Worm (Caenorhabditis elegans) whole organism, L1 larva: ENCODE data around the gene dmsr-13.

Source experiments
- aly-2 ChIP-seq: fragments of 150-350 bp; optimal IDR thresholded peaks from 2 replicates; lab custom pipeline; 2014; ENCODE audit warnings: missing biosample characterization, missing genetic modification characterization
- lir-3 ChIP-seq: sonication (generic microtip); optimal IDR thresholded peaks from 2 replicates; lab custom pipeline; 2016; ENCODE audit warnings: mild to moderate bottlenecking, missing genetic modification characterization, moderate library complexity, missing compliant biosample characterization; ENCODE audit not compliant: poor library complexity
- mdl-1 ChIP-seq, 2 experiments: fragments of 150-350 bp; optimal IDR thresholded peaks; 2 replicates each; lab custom pipeline; 2014 to 2017; ENCODE audit warnings: missing biosample characterization in 2 of 2, missing genetic modification characterization in 2 of 2, inconsistent platforms in 1 of 2
- nhr-237 ChIP-seq: fragments of 150-350 bp; optimal IDR thresholded peaks from 2 replicates; lab custom pipeline; 2014; ENCODE audit warnings: missing biosample characterization, missing genetic modification characterization
- nhr-47 ChIP-seq: sonication (generic microtip); optimal IDR thresholded peaks from 2 replicates; lab custom pipeline; 2016; ENCODE audit warnings: mild to moderate bottlenecking, missing genetic modification characterization, moderate library complexity, missing compliant biosample characterization
- unc-62 ChIP-seq: fragments of 150-350 bp; optimal IDR thresholded peaks from 2 replicates; lab custom pipeline; 2014; ENCODE audit warnings: missing biosample characterization, missing genetic modification reagents, missing genetic modification characterization
- ztf-4 ChIP-seq: fragments of 150-350 bp; optimal IDR thresholded peaks from 2 replicates; lab custom pipeline; 2014; ENCODE audit warnings: missing biosample characterization, missing genetic modification characterization

DNA sequence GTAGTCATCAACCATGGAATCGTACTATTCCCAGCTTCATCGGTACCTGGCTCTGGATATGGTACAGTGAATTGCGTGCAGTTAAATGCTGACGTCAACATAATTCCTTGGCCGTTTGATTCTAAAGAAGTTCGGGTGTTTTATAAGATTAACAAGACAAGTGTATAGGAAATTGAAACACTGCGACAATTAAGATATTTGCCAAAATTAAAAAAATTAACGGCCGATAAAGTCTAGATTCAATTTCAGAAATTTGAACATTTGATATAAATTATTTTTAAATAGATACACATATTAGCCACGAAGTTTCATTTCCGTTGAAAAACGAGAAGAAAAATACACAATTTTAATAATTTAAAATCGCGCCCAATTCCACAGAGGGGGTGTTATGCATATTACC lies 13.4 kb downstream of the dmsr-13 start, which contains the start of gene dmsr-12:
- TF ChIP-seq ztf-4 (tag; lab: Kevin White, UChicago) = no peak
- no peak for TF ChIP-seq lir-3
- TF ChIP-seq aly-2 (tag; lab: Kevin White, UChicago) = no peak
- no peak for TF ChIP-seq unc-62 (GFP tag; lab: Kevin White, UChicago)
- no peak for TF ChIP-seq mdl-1 (tag; optimal IDR thresholded peaks at IDR 0.05; lab: Kevin White, UChicago)
- no peak for TF ChIP-seq nhr-47
- TF ChIP-seq nhr-237 (tag; lab: Kevin White, UChicago) = no peak
